Worm (Caenorhabditis elegans) whole organism, young adult: ENCODE measurements around the gene mcd-1.
A peak's percentile ranks its signal among the peaks of the same experiment; 100 is the strongest.

ENCODE experiments used
- F10E7.11 ChIP-seq: sonication (generic microtip); optimal IDR thresholded peaks from 2 replicates; lab custom pipeline; 2017; ENCODE audit warnings: mild to moderate bottlenecking, missing genetic modification characterization, moderate library complexity, missing compliant biosample characterization
- F39B2.1 ChIP-seq: fragments of 200-800 bp; sonication (Bioruptor generic); IDR thresholded peaks from 2 replicates; pipeline ENCODE4 v1.3.6; 2022; ENCODE audit warnings: missing genetic modification reagents, missing genetic modification characterization, missing compliant biosample characterization
- F57C9.4 ChIP-seq: sonication (generic microtip); optimal IDR thresholded peaks from 2 replicates; lab custom pipeline; 2017; ENCODE audit warnings: mild to moderate bottlenecking, missing genetic modification characterization, missing compliant biosample characterization
- K11D2.4 ChIP-seq: fragments of 200-800 bp; sonication (Bioruptor generic); IDR thresholded peaks from 2 replicates; pipeline ENCODE4 v1.3.6; 2022; ENCODE audit warnings: missing genetic modification reagents, missing genetic modification characterization, missing compliant biosample characterization
- ama-1 ChIP-seq, 3 experiments: fragments of 150-350 bp in 1 of 3; sonication (generic microtip) in 2 of 3; optimal IDR thresholded peaks; 2 replicates each; lab custom pipeline; 2014 to 2018; ENCODE audit warnings: missing biosample characterization in 2 of 3, missing genetic modification characterization in 2 of 3, missing genetic modification reagents in 2 of 3
- aptf-3 ChIP-seq: fragments of 200-800 bp; sonication (Bioruptor generic); IDR thresholded peaks from 2 replicates; pipeline ENCODE4 v1.3.6; 2022; ENCODE audit warnings: missing genetic modification characterization, missing compliant biosample characterization
- efl-1 ChIP-seq: fragments of 150-350 bp; optimal IDR thresholded peaks from 2 replicates; lab custom pipeline; 2014; ENCODE audit warnings: missing biosample characterization, missing genetic modification reagents, missing genetic modification characterization
- him-1 ChIP-seq: sonication (generic microtip); optimal IDR thresholded peaks from 2 replicates; lab custom pipeline; 2016; ENCODE audit warnings: missing genotype, missing genetic modification reagents, missing genetic modification characterization, missing compliant biosample characterization
- lsl-1 ChIP-seq: fragments of 200-800 bp; sonication (Bioruptor generic); optimal IDR thresholded peaks from 2 replicates; lab custom pipeline; 2018; ENCODE audit warnings: mild to moderate bottlenecking, missing genetic modification characterization, moderate library complexity, missing compliant biosample characterization
- sea-2 ChIP-seq: fragments of 200-800 bp; sonication (Bioruptor generic); IDR thresholded peaks from 2 replicates; pipeline ENCODE4 v1.3.6; 2022; ENCODE audit warnings: missing genetic modification characterization, missing compliant biosample characterization
- snpc-4 ChIP-seq, 5 experiments: fragments of 150-350 bp in 1 of 5; sonication (generic microtip) in 4 of 5; optimal IDR thresholded peaks; 2 replicates each; lab custom pipeline; 2014 to 2018; ENCODE audit warnings: missing genetic modification characterization in 5 of 5, missing biosample characterization in 3 of 5, antibody characterized with exemption in 2 of 5, mild to moderate bottlenecking in 2 of 5, missing compliant biosample characterization in 2 of 5, missing genotype in 2 of 5, moderate library complexity in 2 of 5, missing genetic modification reagents in 1 of 5
- tbp1 ChIP-seq: fragments of 200-800 bp; sonication (Bioruptor generic); optimal IDR thresholded peaks from 2 replicates; lab custom pipeline; 2018; ENCODE audit warnings: mild to moderate bottlenecking, missing genetic modification characterization, missing compliant biosample characterization
- unc-62 ChIP-seq: fragments of 150-350 bp; optimal IDR thresholded peaks from 2 replicates; lab custom pipeline; 2014; ENCODE audit warnings: missing biosample characterization, missing genetic modification reagents, missing genetic modification characterization

DNA sequence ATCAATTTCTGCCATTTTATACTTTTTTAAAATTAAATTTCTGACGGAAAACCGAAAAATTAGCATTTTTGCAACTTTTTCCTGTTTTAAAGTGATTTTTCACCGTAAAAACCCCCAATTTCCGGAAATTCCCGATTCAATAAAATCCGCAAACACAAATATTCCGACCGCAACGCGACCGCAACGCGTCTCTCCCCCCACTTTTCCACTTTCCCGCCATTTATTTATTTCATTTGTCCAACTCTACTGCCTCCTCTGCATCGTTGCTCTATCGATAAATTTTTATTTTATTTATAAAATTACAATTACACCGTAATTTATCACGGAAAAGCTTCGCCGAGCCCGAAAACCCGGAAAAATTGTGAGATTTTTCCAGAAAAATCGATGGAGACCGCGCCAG lies at the start of gene mcd-1:
- TF ChIP-seq efl-1 (GFP tag; lab: Kevin White, UChicago), result peak; percentile 75
- TF ChIP-seq F39B2.1, result no peak
- no peak for TF ChIP-seq unc-62 (GFP tag; lab: Kevin White, UChicago)
- no peak for TF ChIP-seq K11D2.4
- no peak for TF ChIP-seq F10E7.11
- TF ChIP-seq sea-2 (GFP tag; lab: Robert Waterston, UW), result no peak
- TF ChIP-seq lsl-1 (GFP tag; lab: Kevin White, UChicago), result peak; percentile 54
- TF ChIP-seq F57C9.4 (tag; lab: Kevin White, UChicago), result no peak
- no peak for TF ChIP-seq aptf-3
- TF ChIP-seq snpc-4 (GFP tag; optimal IDR thresholded peaks at IDR 0.05; lab: Kevin White, UChicago), result no peak
- peak in 2 of 4 experiments; percentile 44 to 51 for TF ChIP-seq snpc-4 (tag; optimal IDR thresholded peaks at IDR 0.05; lab: Kevin White, UChicago)
- TF ChIP-seq tbp1 (GFP tag; lab: Kevin White, UChicago), result no peak
- TF ChIP-seq ama-1 (optimal IDR thresholded peaks at IDR 0.05; lab: Kevin White, UChicago), result no peak
- no peak for TF ChIP-seq ama-1 (GFP tag; optimal IDR thresholded peaks at IDR 0.05; lab: Kevin White, UChicago)
- no peak for TF ChIP-seq him-1 (tag; lab: Kevin White, UChicago)
